Worm (Caenorhabditis elegans) whole organism, young adult: ENCODE data around the gene odd-2.

Experiments
- F10E7.11 ChIP-seq: sonication (generic microtip); optimal IDR thresholded peaks from 2 replicates; lab custom pipeline; 2017; ENCODE audit warnings: mild to moderate bottlenecking, missing genetic modification characterization, moderate library complexity, missing compliant biosample characterization
- Y79H2A.3 ChIP-seq: fragments of 200-800 bp; sonication (Bioruptor generic); conservative IDR thresholded peaks from 2 replicates; pipeline ENCODE4 v1.3.6; 2022; ENCODE audit warnings: missing genetic modification reagents, missing genetic modification characterization, missing compliant biosample characterization
- ceh-79 ChIP-seq: sonication (generic microtip); optimal IDR thresholded peaks from 2 replicates; lab custom pipeline; 2017; ENCODE audit warnings: mild to moderate bottlenecking, missing genetic modification characterization, missing compliant biosample characterization
- nhr-179 ChIP-seq: sonication (generic microtip); optimal IDR thresholded peaks from 2 replicates; lab custom pipeline; 2016; ENCODE audit warnings: mild to moderate bottlenecking, missing genetic modification characterization, missing compliant biosample characterization

DNA sequence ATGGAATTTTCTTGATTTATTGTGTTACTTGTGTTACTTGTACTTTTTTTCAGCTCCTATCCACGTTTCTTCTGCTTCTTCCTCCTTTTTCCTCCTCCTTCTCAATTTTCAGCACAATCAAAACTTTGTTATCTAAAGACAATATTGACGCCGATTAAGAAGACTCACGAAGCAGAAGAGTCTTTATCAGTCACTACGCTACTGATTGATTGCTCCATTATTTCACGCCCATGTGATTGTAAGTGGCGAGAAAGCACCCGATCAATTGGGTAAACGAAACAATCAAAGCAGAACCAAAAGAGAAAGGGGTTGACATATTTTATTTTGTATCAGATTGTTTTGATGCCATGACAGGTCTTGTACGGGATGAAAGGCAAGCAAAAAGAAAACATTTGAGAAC lies 8.9 kb upstream of the odd-2 start, which contains the start of gene T25B2.2:
- TF ChIP-seq nhr-179 (tag; lab: Kevin White, UChicago) (no peak), F10E7.11 (no peak), ceh-79 (tag; lab: Kevin White, UChicago) (no peak), Y79H2A.3 (GFP tag; lab: Robert Waterston, UW) (no peak)
